Worm (Caenorhabditis elegans) whole organism, L2 larva: ENCODE results near the gene vps-52.

ENCODE experiments used
- R02D3.7 ChIP-seq: fragments of 150-350 bp; optimal IDR thresholded peaks from 2 replicates; lab custom pipeline; 2014; ENCODE audit warnings: missing biosample characterization, missing genetic modification characterization
- blmp-1 ChIP-seq: sonication (generic microtip); optimal IDR thresholded peaks from 2 replicates; lab custom pipeline; 2017; ENCODE audit warnings: missing genetic modification characterization, mild to moderate bottlenecking, missing compliant biosample characterization, antibody characterized with exemption, moderate library complexity; ENCODE audit not compliant: insufficient read depth
- elt-1 ChIP-seq: fragments of 150-350 bp; optimal IDR thresholded peaks from 2 replicates; lab custom pipeline; 2014; ENCODE audit warnings: missing biosample characterization, missing genetic modification characterization
- lin-11 ChIP-seq: fragments of 150-350 bp; sonication (generic microtip); optimal IDR thresholded peaks from 2 replicates; lab custom pipeline; 2014; ENCODE audit warnings: missing biosample characterization, missing genetic modification characterization, inconsistent platforms, mixed read lengths
- lsy-2 ChIP-seq, 2 experiments: fragments of 150-350 bp in 1 of 2; sonication (generic microtip) in 1 of 2; optimal IDR thresholded peaks; 2 replicates each; lab custom pipeline; 2014 to 2017; ENCODE audit warnings: missing biosample characterization in 2 of 2, missing genetic modification characterization in 2 of 2
- mdl-1 ChIP-seq, 2 experiments: fragments of 150-350 bp in 1 of 2; sonication (generic microtip) in 1 of 2; optimal IDR thresholded peaks; 2 replicates each; lab custom pipeline; 2017; ENCODE audit warnings: missing biosample characterization in 2 of 2, missing genetic modification characterization in 2 of 2
- nhr-77 ChIP-seq: fragments of 150-350 bp; optimal IDR thresholded peaks from 2 replicates; lab custom pipeline; 2014; ENCODE audit warnings: missing biosample characterization, missing genetic modification characterization
- snpc-4 ChIP-seq: fragments of 150-350 bp; optimal IDR thresholded peaks from 2 replicates; lab custom pipeline; 2014; ENCODE audit warnings: missing biosample characterization, missing genetic modification characterization
- unc-62 ChIP-seq: fragments of 150-350 bp; optimal IDR thresholded peaks from 2 replicates; lab custom pipeline; 2014; ENCODE audit warnings: missing biosample characterization, missing genetic modification reagents, missing genetic modification characterization

DNA sequence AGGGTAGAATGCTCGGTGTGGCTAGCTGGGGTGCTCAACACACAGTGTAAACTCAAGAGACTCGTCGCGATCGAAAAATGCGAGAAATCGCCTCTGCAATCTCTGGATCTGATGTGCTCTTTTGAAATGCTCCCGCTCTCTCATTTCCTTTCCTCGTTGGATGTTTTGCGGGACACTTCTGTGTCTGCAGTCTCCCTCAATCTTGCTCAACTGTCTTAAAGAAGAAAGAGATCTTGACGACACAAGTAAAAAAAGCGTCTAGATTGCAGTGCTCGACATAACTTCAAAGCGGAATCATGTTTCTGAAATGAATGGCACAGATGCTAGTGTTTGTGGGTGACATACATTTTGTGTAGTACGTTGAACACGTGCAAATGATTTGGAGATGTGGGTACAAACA is 8.5 kb downstream of the vps-52 start:
- TF ChIP-seq lsy-2 (tag; optimal IDR thresholded peaks at IDR 0.05; lab: Kevin White, UChicago), result no peak
- no peak for TF ChIP-seq lin-11
- TF ChIP-seq unc-62, result no peak
- no peak for TF ChIP-seq nhr-77 (tag; lab: Kevin White, UChicago)
- TF ChIP-seq mdl-1 (tag; optimal IDR thresholded peaks at IDR 0.05; lab: Kevin White, UChicago), result no peak
- no peak for TF ChIP-seq blmp-1 (tag; lab: Kevin White, UChicago)
- no peak for TF ChIP-seq elt-1 (tag; lab: Kevin White, UChicago)
- no peak for TF ChIP-seq R02D3.7 (tag; lab: Kevin White, UChicago)
- TF ChIP-seq snpc-4 (tag; lab: Kevin White, UChicago), result no peak
